Fruit fly (Drosophila melanogaster) whole organism, embryonic: ENCODE measurements around the gene CG44869.
A peak's percentile ranks its signal among the peaks of the same experiment; 100 is the strongest.

ENCODE experiments used
- Bdp1 ChIP-seq: fragments of 200-800 bp; sonication (Bioruptor generic); optimal IDR thresholded peaks from 3 replicates; lab custom pipeline; 2016; ENCODE audit warnings: missing biosample characterization, missing genetic modification characterization
- Blimp-1 ChIP-seq: fragments of 200-800 bp; sonication (Bioruptor generic); optimal IDR thresholded peaks from 3 replicates; lab custom pipeline; 2018; ENCODE audit warnings: missing biosample characterization, missing genetic modification characterization, mild to moderate bottlenecking, moderate library complexity, missing genetic modification reagents
- CG10654 ChIP-seq: fragments of 200-800 bp; sonication (Bioruptor generic); optimal IDR thresholded peaks from 2 replicates; lab custom pipeline; 2016; ENCODE audit warnings: missing biosample characterization, missing genetic modification characterization
- CG12659 ChIP-seq: fragments of 200-800 bp; sonication (Bioruptor generic); optimal IDR thresholded peaks from 3 replicates; lab custom pipeline; 2017; ENCODE audit warnings: mild to moderate bottlenecking, missing biosample characterization, missing genetic modification reagents, missing genetic modification characterization
- CG13894 ChIP-seq: fragments of 200-800 bp; sonication (Bioruptor generic); optimal IDR thresholded peaks from 3 replicates; lab custom pipeline; 2018; ENCODE audit warnings: missing biosample characterization, mild to moderate bottlenecking, missing genetic modification characterization, moderate library complexity
- CG14667 ChIP-seq: fragments of 200-800 bp; sonication (Bioruptor generic); IDR thresholded peaks from 2 replicates; pipeline ENCODE4 v1.3.6; 2022; ENCODE audit warnings: missing biosample characterization, missing genetic modification characterization
- CG14710 ChIP-seq: fragments of 200-800 bp; sonication (Bioruptor generic); optimal IDR thresholded peaks from 3 replicates; lab custom pipeline; 2019; ENCODE audit warnings: missing biosample characterization, mild to moderate bottlenecking, missing genetic modification characterization, moderate library complexity
- CG15696 ChIP-seq: fragments of 200-800 bp; sonication (Bioruptor generic); optimal IDR thresholded peaks from 2 replicates; lab custom pipeline; 2019; ENCODE audit warnings: missing biosample characterization, mild to moderate bottlenecking, missing genetic modification characterization, moderate library complexity
- CG17361 ChIP-seq: fragments of 200-800 bp; sonication (Bioruptor generic); IDR thresholded peaks from 3 replicates; pipeline ENCODE4 v1.3.6; 2022; ENCODE audit warnings: missing biosample characterization, missing genetic modification characterization
- CG2678 ChIP-seq: fragments of 200-800 bp; sonication (Bioruptor generic); optimal IDR thresholded peaks from 3 replicates; lab custom pipeline; 2019; ENCODE audit warnings: missing biosample characterization, mild to moderate bottlenecking, missing genetic modification characterization, moderate library complexity
- CG30403 ChIP-seq: fragments of 200-800 bp; sonication (Bioruptor generic); optimal IDR thresholded peaks from 3 replicates; lab custom pipeline; 2016; ENCODE audit warnings: missing biosample characterization, missing genetic modification characterization
- CG31441 ChIP-seq: fragments of 200-800 bp; sonication (Bioruptor generic); IDR thresholded peaks from 2 replicates; pipeline ENCODE4 v1.3.6; 2022; ENCODE audit warnings: missing biosample characterization, missing genetic modification characterization
- CG3407 ChIP-seq: fragments of 200-800 bp; sonication (Bioruptor generic); optimal IDR thresholded peaks from 2 replicates; lab custom pipeline; 2018; ENCODE audit warnings: missing biosample characterization, mild to moderate bottlenecking, missing genetic modification characterization
- CG4617 ChIP-seq: fragments of 200-800 bp; sonication (Bioruptor generic); optimal IDR thresholded peaks from 3 replicates; lab custom pipeline; 2016; ENCODE audit warnings: missing biosample characterization, missing genetic modification characterization, borderline replicate concordance
- CG9215 ChIP-seq: fragments of 200-800 bp; sonication (Bioruptor generic); IDR thresholded peaks from 2 replicates; pipeline ENCODE4 v1.3.6; 2022; ENCODE audit warnings: missing biosample characterization, missing genetic modification characterization
- CG9817 ChIP-seq: fragments of 200-800 bp; sonication (Bioruptor generic); optimal IDR thresholded peaks from 2 replicates; lab custom pipeline; 2018; ENCODE audit warnings: missing biosample characterization, mild to moderate bottlenecking, missing genetic modification characterization, moderate library complexity
- Chrac-16 ChIP-seq: fragments of 200-800 bp; sonication (Bioruptor generic); optimal IDR thresholded peaks from 3 replicates; lab custom pipeline; 2016; ENCODE audit warnings: missing biosample characterization, missing genetic modification characterization
- CoRest ChIP-seq: fragments of 200-800 bp; sonication (Bioruptor generic); optimal IDR thresholded peaks from 3 replicates; lab custom pipeline; 2018; ENCODE audit warnings: missing biosample characterization, mild to moderate bottlenecking, missing genetic modification characterization, moderate library complexity
- D19A ChIP-seq: fragments of 200-800 bp; optimal IDR thresholded peaks from 3 replicates; lab custom pipeline; 2019; ENCODE audit warnings: missing biosample characterization, mild to moderate bottlenecking, missing genetic modification characterization, moderate library complexity
- Ets65A ChIP-seq: fragments of 200-800 bp; sonication (Bioruptor generic); peaks from one replicate; lab custom pipeline; 2016; ENCODE audit warnings: missing biosample characterization, missing genetic modification characterization
- Hey ChIP-seq: fragments of 200-800 bp; sonication (Bioruptor generic); optimal IDR thresholded peaks from 3 replicates; lab custom pipeline; 2018; ENCODE audit warnings: missing biosample characterization, mild to moderate bottlenecking, missing genetic modification characterization
- NC2α ChIP-seq: fragments of 200-800 bp; sonication (Bioruptor generic); optimal IDR thresholded peaks from 2 replicates; lab custom pipeline; 2016; ENCODE audit warnings: missing biosample characterization, missing genetic modification characterization
- Six4 ChIP-seq: fragments of 200-800 bp; sonication (Bioruptor generic); optimal IDR thresholded peaks from 2 replicates; lab custom pipeline; 2016; ENCODE audit warnings: missing biosample characterization, missing genetic modification characterization
- Xrp1 ChIP-seq: fragments of 200-800 bp; sonication (Bioruptor generic); IDR thresholded peaks from 2 replicates; pipeline ENCODE4 v1.3.6; 2022; ENCODE audit warnings: missing biosample characterization, missing genetic modification characterization
- ara ChIP-seq: fragments of 200-800 bp; sonication (Bioruptor generic); IDR thresholded peaks from 2 replicates; pipeline ENCODE4 v1.3.6; 2022; ENCODE audit warnings: missing biosample characterization, missing genetic modification characterization
- bigmax ChIP-seq: fragments of 200-800 bp; sonication (Bioruptor generic); optimal IDR thresholded peaks from 2 replicates; lab custom pipeline; 2018; ENCODE audit warnings: missing biosample characterization, mild to moderate bottlenecking, missing genetic modification characterization
- fd102C ChIP-seq: fragments of 200-800 bp; sonication (Bioruptor generic); optimal IDR thresholded peaks from 2 replicates; lab custom pipeline; 2018; ENCODE audit warnings: missing biosample characterization, mild to moderate bottlenecking, missing genetic modification characterization, moderate library complexity
- gem ChIP-seq: fragments of 200-800 bp; sonication (Bioruptor generic); optimal IDR thresholded peaks from 2 replicates; lab custom pipeline; 2019; ENCODE audit warnings: missing biosample characterization, mild to moderate bottlenecking, missing genetic modification characterization, moderate library complexity
- knrl ChIP-seq: fragments of 200-800 bp; sonication (Bioruptor generic); IDR thresholded peaks from 3 replicates; pipeline ENCODE4 v1.3.6; 2022; ENCODE audit warnings: missing biosample characterization, missing genetic modification characterization; ENCODE audit not compliant: partially characterized antibody
- lab ChIP-seq: fragments of 200-800 bp; sonication (Bioruptor generic); optimal IDR thresholded peaks from 3 replicates; lab custom pipeline; 2017; ENCODE audit warnings: missing biosample characterization, missing genetic modification characterization, mild to moderate bottlenecking, moderate library complexity, missing genetic modification reagents
- lbe ChIP-seq: fragments of 200-800 bp; sonication (Bioruptor generic); optimal IDR thresholded peaks from 2 replicates; lab custom pipeline; 2016; ENCODE audit warnings: missing biosample characterization, mild to moderate bottlenecking, missing genetic modification characterization
- lola ChIP-seq, 3 experiments: fragments of >200 bp in 2 of 3; fragments of 200-800 bp in 1 of 3; sonication (Bioruptor generic) in 1 of 3; optimal IDR thresholded peaks; 2 replicates each; lab custom pipeline; 2017 to 2019; ENCODE audit warnings: missing biosample characterization in 3 of 3, missing genetic modification characterization in 3 of 3, mild to moderate bottlenecking in 1 of 3, moderate library complexity in 1 of 3
- nerfin-1 ChIP-seq: fragments of 200-800 bp; sonication (Bioruptor generic); optimal IDR thresholded peaks from 3 replicates; lab custom pipeline; 2019; ENCODE audit warnings: missing biosample characterization, mild to moderate bottlenecking, missing genetic modification characterization, moderate library complexity
- oc ChIP-seq: fragments of 200-800 bp; sonication (Bioruptor generic); optimal IDR thresholded peaks from 2 replicates; lab custom pipeline; 2018; ENCODE audit warnings: missing biosample characterization, mild to moderate bottlenecking, missing genetic modification characterization, moderate library complexity
- p53 ChIP-seq: fragments of 200-800 bp; sonication (Bioruptor generic); optimal IDR thresholded peaks from 2 replicates; lab custom pipeline; 2016; ENCODE audit warnings: missing biosample characterization, missing genetic modification characterization
- phol ChIP-seq: fragments of 200-800 bp; sonication (Bioruptor generic); optimal IDR thresholded peaks from 3 replicates; lab custom pipeline; 2018; ENCODE audit warnings: missing biosample characterization, mild to moderate bottlenecking, missing genetic modification characterization, moderate library complexity
- prd ChIP-seq, 3 experiments: fragments of >200 bp in 2 of 3; fragments of 200-800 bp in 1 of 3; sonication (Bioruptor generic) in 1 of 3; optimal IDR thresholded peaks in 2 of 3; IDR thresholded peaks in 1 of 3; 2 replicates in 2 of 3; 3 replicates in 1 of 3; pipeline versions ENCODE4 v1.3.6 to Lab custom; 2017 to 2022; ENCODE audit warnings: missing biosample characterization in 1 of 3, missing genetic modification characterization in 1 of 3
- ranshi ChIP-seq: fragments of 200-800 bp; sonication (Bioruptor generic); IDR thresholded peaks from 2 replicates; pipeline ENCODE4 v1.3.6; 2022; ENCODE audit warnings: missing biosample characterization, missing genetic modification characterization
- run ChIP-seq: fragments of 200-800 bp; sonication (Bioruptor generic); optimal IDR thresholded peaks from 3 replicates; lab custom pipeline; 2018; ENCODE audit warnings: missing biosample characterization, mild to moderate bottlenecking, missing genetic modification characterization
- sens ChIP-seq: fragments of 200-800 bp; sonication (Bioruptor generic); peaks from one replicate; lab custom pipeline; 2016; ENCODE audit warnings: missing biosample characterization, missing genetic modification characterization
- tap ChIP-seq: fragments of 200-800 bp; optimal IDR thresholded peaks from 3 replicates; lab custom pipeline; 2019; ENCODE audit warnings: missing biosample characterization, mild to moderate bottlenecking, missing genetic modification characterization, moderate library complexity
- tna ChIP-seq: fragments of 200-800 bp; sonication (Bioruptor generic); IDR thresholded peaks from 2 replicates; pipeline ENCODE4 v1.3.6; 2022; ENCODE audit warnings: missing biosample characterization, missing genetic modification characterization; ENCODE audit not compliant: partially characterized antibody
- trh ChIP-seq: fragments of 200-800 bp; sonication (Bioruptor generic); optimal IDR thresholded peaks from 2 replicates; lab custom pipeline; 2016; ENCODE audit warnings: missing biosample characterization, missing genetic modification characterization
- ttk ChIP-seq: fragments of 200-800 bp; sonication (Bioruptor generic); IDR thresholded peaks from 2 replicates; pipeline ENCODE4 v2.1.2; 2022; ENCODE audit warnings: missing biosample characterization, missing genetic modification characterization
- zen ChIP-seq: fragments of 200-800 bp; sonication (Bioruptor generic); optimal IDR thresholded peaks from 3 replicates; lab custom pipeline; 2018; ENCODE audit warnings: missing biosample characterization, mild to moderate bottlenecking, missing genetic modification characterization, moderate library complexity

The CG44869 gene

dm6 chr2L:15463515-15463914 lies 45.4 kb upstream of the CG44869 start (continued):
- TF ChIP-seq phol (tag; lab: Kevin White, UChicago) (peak; percentile 25), Chrac-16 (GFP tag; lab: Kevin White, UChicago) (no peak), ttk (GFP tag; lab: Robert Waterston, UW) (no peak), zen (tag; lab: Kevin White, UChicago) (peak; percentile 9), CG15696 (tag; lab: Kevin White, UChicago) (peak; percentile 17), gem (tag; lab: Kevin White, UChicago) (peak; percentile 2), CoRest (tag; lab: Kevin White, UChicago) (peak; percentile 12), CG12659 (GFP tag; lab: Kevin White, UChicago) (no peak), CG31441 (peak; percentile 20; the same call in 1 of the 2 replicates), lbe (GFP tag; lab: Kevin White, UChicago) (peak; percentile 25), Blimp-1 (peak; percentile 29), tap (tag; lab: Kevin White, UChicago) (no peak), lab (no peak), CG14710 (tag; lab: Kevin White, UChicago) (peak; percentile 16), nerfin-1 (no peak), CG14667 (GFP tag; lab: Robert Waterston, UW) (no peak), D19A (tag; lab: Kevin White, UChicago) (peak; percentile 17)

DNA sequence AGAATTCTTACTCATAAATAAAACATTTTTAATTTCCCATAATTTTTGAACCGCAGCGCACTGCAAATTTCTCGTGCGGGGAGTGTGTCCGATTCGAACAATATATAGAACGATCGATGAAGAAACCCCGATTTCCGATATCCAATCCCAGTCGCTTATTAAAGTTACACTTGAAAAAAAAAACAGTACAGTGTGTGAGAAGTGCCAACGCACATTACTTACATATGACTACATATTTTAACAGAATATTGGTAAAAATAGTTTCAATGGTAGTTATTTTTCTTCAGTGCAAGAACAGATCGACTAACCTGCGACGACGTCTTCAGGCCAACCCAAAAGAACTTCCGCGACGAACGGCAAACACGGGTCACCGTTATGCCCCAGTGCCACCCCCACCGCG lies 44.8 kb upstream of the CG44869 start:
- TF ChIP-seq tap (tag; lab: Kevin White, UChicago): no peak
- TF ChIP-seq sens (GFP tag; lab: Kevin White, UChicago): peak; percentile 47
- peak; percentile 7 for TF ChIP-seq Ets65A (GFP tag; lab: Kevin White, UChicago)
- no peak for TF ChIP-seq NC2α

dm6 chr2L:15458919-15459318 lies 40.8 kb upstream of the CG44869 start:
- TF ChIP-seq CG4617 (GFP tag; lab: Kevin White, UChicago) (no peak), CG2678 (tag; lab: Kevin White, UChicago) (no peak), CG13894 (no peak), lbe (GFP tag; lab: Kevin White, UChicago) (peak; percentile 9), ara (GFP tag; lab: Robert Waterston, UW) (no peak)

- TF ChIP-seq CG17361 (GFP tag; lab: Robert Waterston, UW) (peak; percentile 34; the same call in 1 of the 3 replicates), CG4617 (GFP tag; lab: Kevin White, UChicago) (no peak), trh (GFP tag; lab: Kevin White, UChicago) (no peak), Hey (tag; lab: Kevin White, UChicago) (no peak), lola (GFP tag; optimal IDR thresholded peaks at IDR 0.05; lab: Kevin White, UChicago) (peak in 1 of 3 experiments; percentile 44), fd102C (no peak), prd (optimal IDR thresholded peaks at IDR 0.05; lab: Kevin White, UChicago) (no peak), prd (GFP tag; IDR thresholded peaks at IDR 0.05; lab: Robert Waterston, UW) (no peak), CG30403 (GFP tag; lab: Kevin White, UChicago) (no peak), CG9215 (GFP tag; lab: Robert Waterston, UW) (no peak), bigmax (GFP tag; lab: Kevin White, UChicago) (no peak), CG9817 (tag; lab: Kevin White, UChicago) (no peak), Six4 (GFP tag; lab: Kevin White, UChicago) (no peak), CG3407 (GFP tag; lab: Kevin White, UChicago) (no peak), Bdp1 (GFP tag; lab: Kevin White, UChicago) (no peak), knrl (GFP tag; lab: Robert Waterston, UW) (no peak), ranshi (GFP tag; lab: Robert Waterston, UW) (no peak), p53 (no peak), gem (tag; lab: Kevin White, UChicago) (peak; percentile 13), Xrp1 (0 out of 2 replicates have a peak, but pooled peaks have one; percentile 9), CG10654 (GFP tag; lab: Kevin White, UChicago) (no peak), tna (GFP tag; lab: Robert Waterston, UW) (no peak), run (tag; lab: Kevin White, UChicago) (no peak), oc (tag; lab: Kevin White, UChicago) (no peak)
Measured at dm6 chr2L:15458076-15458475, 39.9 kb upstream of the CG44869 start.
